Worm (Caenorhabditis elegans): Measurements from ENCODE around the gene R04A9.9.

DNA sequence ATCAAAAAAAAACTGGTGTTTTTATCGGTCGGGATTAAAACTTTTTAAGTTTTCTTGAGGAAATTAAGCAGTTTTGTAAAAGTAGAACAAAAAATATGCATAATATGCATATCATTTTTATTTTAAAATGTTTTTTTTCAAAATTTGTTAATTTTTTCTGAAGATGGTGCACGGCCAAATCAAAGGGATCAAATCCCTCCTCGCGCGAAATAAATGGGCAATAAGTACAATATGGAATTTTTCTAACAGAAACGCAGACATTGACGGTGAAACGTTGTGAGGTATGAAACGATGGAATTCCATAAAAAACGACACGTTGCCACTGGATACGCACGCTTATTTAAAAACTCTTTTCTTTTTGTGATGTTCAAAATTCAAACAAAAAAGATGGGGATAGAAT is 12.6 kb upstream of the R04A9.9 start:
- TF ChIP-seq hmbx-1 (tag; optimal IDR thresholded peaks at IDR 0.05): no peak
- no peak for TF ChIP-seq sea-1 (GFP tag; conservative IDR thresholded peaks at IDR 0.05)
- no peak for TF ChIP-seq ama-1 (optimal IDR thresholded peaks at IDR 0.05)
- no peak for TF ChIP-seq ceh-36 (tag; optimal IDR thresholded peaks at IDR 0.05)
- TF ChIP-seq flt-1 (GFP tag; IDR thresholded peaks at IDR 0.05): no peak
- no peak for TF ChIP-seq ets-7 (tag; optimal IDR thresholded peaks at IDR 0.05)
- no peak for TF ChIP-seq hnd-1 (tag; optimal IDR thresholded peaks at IDR 0.05)
- no peak for TF ChIP-seq aly-1 (tag; optimal IDR thresholded peaks at IDR 0.05)
- no peak for TF ChIP-seq tbx-11 (GFP tag; IDR thresholded peaks at IDR 0.05)
